Worm (Caenorhabditis elegans) whole organism, L1 larva: ENCODE measurements around the gene srw-7.

ENCODE experiments used
- C04F5.9 ChIP-seq: sonication (generic microtip); optimal IDR thresholded peaks from 2 replicates; lab custom pipeline; 2016; ENCODE audit warnings: missing genetic modification characterization, missing compliant biosample characterization
- C16A3.4 ChIP-seq: fragments of 150-350 bp; optimal IDR thresholded peaks from 2 replicates; lab custom pipeline; 2014; ENCODE audit warnings: missing biosample characterization, missing genetic modification characterization
- aha-1 ChIP-seq: fragments of 150-350 bp; optimal IDR thresholded peaks from 2 replicates; lab custom pipeline; 2014; ENCODE audit warnings: missing biosample characterization, missing genetic modification characterization
- ama-1 ChIP-seq: fragments of 150-350 bp; optimal IDR thresholded peaks from 2 replicates; lab custom pipeline; 2014
- blmp-1 ChIP-seq: fragments of 150-350 bp; optimal IDR thresholded peaks from 2 replicates; lab custom pipeline; 2014; ENCODE audit warnings: missing biosample characterization, missing genetic modification characterization
- ceh-63 ChIP-seq: fragments of 200-800 bp; sonication (Bioruptor generic); optimal IDR thresholded peaks from 2 replicates; lab custom pipeline; 2018; ENCODE audit warnings: mild to moderate bottlenecking, missing genetic modification characterization, missing compliant biosample characterization
- ceh-88 ChIP-seq: fragments of 200-800 bp; sonication (Bioruptor generic); IDR thresholded peaks from 2 replicates; pipeline ENCODE4 v1.3.6; 2022; ENCODE audit warnings: missing genetic modification characterization, missing compliant biosample characterization
- ces-1 ChIP-seq: fragments of 150-350 bp; optimal IDR thresholded peaks from 2 replicates; lab custom pipeline; 2014; ENCODE audit warnings: missing biosample characterization, missing genetic modification reagents, missing genetic modification characterization
- dpl-1 ChIP-seq, 3 experiments: fragments of 150-350 bp in 2 of 3; sonication (generic microtip) in 1 of 3; optimal IDR thresholded peaks; 2 replicates each; lab custom pipeline; 2014 to 2017; ENCODE audit warnings: missing biosample characterization in 3 of 3, missing genetic modification characterization in 3 of 3, missing genetic modification reagents in 3 of 3
- dsc-1 ChIP-seq: sonication (generic microtip); optimal IDR thresholded peaks from 2 replicates; lab custom pipeline; 2016; ENCODE audit warnings: mild to moderate bottlenecking, missing genetic modification characterization, missing compliant biosample characterization
- efl-1 ChIP-seq, 4 experiments: fragments of 150-350 bp; optimal IDR thresholded peaks in 3 of 4; peaks in 1 of 4; 1 replicate in 1 of 4; 2 replicates in 3 of 4; lab custom pipeline; 2014; ENCODE audit warnings: missing biosample characterization in 2 of 4, missing genetic modification characterization in 2 of 4, missing genetic modification reagents in 2 of 4
- efl-3 ChIP-seq: fragments of 200-800 bp; sonication (Bioruptor generic); optimal IDR thresholded peaks from 2 replicates; lab custom pipeline; 2018; ENCODE audit warnings: mild to moderate bottlenecking, missing genetic modification characterization, missing compliant biosample characterization
- egl-13 ChIP-seq: sonication (generic microtip); optimal IDR thresholded peaks from 2 replicates; lab custom pipeline; 2016; ENCODE audit warnings: missing genotype, missing genetic modification reagents, missing genetic modification characterization, missing compliant biosample characterization
- ets-5 ChIP-seq: fragments of 200-800 bp; sonication (Bioruptor generic); IDR thresholded peaks from 2 replicates; pipeline ENCODE4 v1.3.6; 2022; ENCODE audit warnings: missing genetic modification characterization, missing compliant biosample characterization
- fkh-8 ChIP-seq: sonication (generic microtip); optimal IDR thresholded peaks from 2 replicates; lab custom pipeline; 2016; ENCODE audit warnings: mild to moderate bottlenecking, missing genetic modification characterization, missing compliant biosample characterization
- fos-1 ChIP-seq: fragments of 150-350 bp; optimal IDR thresholded peaks from 2 replicates; lab custom pipeline; 2014; ENCODE audit warnings: missing biosample characterization, missing genetic modification characterization
- grh-1 ChIP-seq: fragments of 200-800 bp; sonication (Bioruptor generic); IDR thresholded peaks from 2 replicates; pipeline ENCODE4 v1.3.6; 2022; ENCODE audit warnings: missing genetic modification reagents, missing genetic modification characterization, missing compliant biosample characterization
- irx-1 ChIP-seq: sonication (generic microtip); optimal IDR thresholded peaks from 2 replicates; lab custom pipeline; 2016; ENCODE audit warnings: missing genetic modification characterization, missing compliant biosample characterization
- isw-1 ChIP-seq: fragments of 200-800 bp; sonication (Bioruptor generic); IDR thresholded peaks from 2 replicates; pipeline ENCODE4 v1.3.6; 2022; ENCODE audit warnings: missing genetic modification characterization, missing compliant biosample characterization
- jun-1 ChIP-seq: fragments of 150-350 bp; optimal IDR thresholded peaks from 2 replicates; lab custom pipeline; 2014; ENCODE audit warnings: missing biosample characterization, missing genetic modification reagents, missing genetic modification characterization
- lin-15B ChIP-seq: fragments of 150-350 bp; sonication (generic microtip); optimal IDR thresholded peaks from 3 replicates; lab custom pipeline; 2014; ENCODE audit warnings: missing biosample characterization, missing genetic modification characterization
- lin-35 ChIP-seq, 2 experiments: fragments of 150-350 bp; optimal IDR thresholded peaks; 2 replicates each; lab custom pipeline; 2014; ENCODE audit warnings: missing biosample characterization in 2 of 2, missing genetic modification characterization in 2 of 2, missing genetic modification reagents in 2 of 2
- lir-3 ChIP-seq: sonication (generic microtip); optimal IDR thresholded peaks from 2 replicates; lab custom pipeline; 2016; ENCODE audit warnings: mild to moderate bottlenecking, missing genetic modification characterization, moderate library complexity, missing compliant biosample characterization; ENCODE audit not compliant: poor library complexity
- lsy-2 ChIP-seq, 2 experiments: fragments of 150-350 bp; optimal IDR thresholded peaks; 2 replicates each; lab custom pipeline; 2014; ENCODE audit warnings: missing biosample characterization in 2 of 2, missing genetic modification characterization in 2 of 2
- nhr-11 ChIP-seq: fragments of 150-350 bp; optimal IDR thresholded peaks from 2 replicates; lab custom pipeline; 2014; ENCODE audit warnings: missing biosample characterization, missing genetic modification characterization
- nhr-19 ChIP-seq: fragments of 200-800 bp; sonication (Bioruptor generic); conservative IDR thresholded peaks from 2 replicates; pipeline ENCODE4 v1.3.6; 2022; ENCODE audit warnings: missing genetic modification characterization, missing compliant biosample characterization
- nhr-28 ChIP-seq: fragments of 150-350 bp; optimal IDR thresholded peaks from 2 replicates; lab custom pipeline; 2014; ENCODE audit warnings: missing biosample characterization, missing genetic modification characterization
- nhr-47 ChIP-seq: sonication (generic microtip); optimal IDR thresholded peaks from 2 replicates; lab custom pipeline; 2016; ENCODE audit warnings: mild to moderate bottlenecking, missing genetic modification characterization, moderate library complexity, missing compliant biosample characterization
- nhr-71 ChIP-seq: sonication (generic microtip); optimal IDR thresholded peaks from 2 replicates; lab custom pipeline; 2016; ENCODE audit warnings: mild to moderate bottlenecking, missing genetic modification characterization, moderate library complexity, missing compliant biosample characterization
- nhr-76 ChIP-seq: sonication (generic microtip); optimal IDR thresholded peaks from 2 replicates; lab custom pipeline; 2017; ENCODE audit warnings: missing biosample characterization, missing genetic modification characterization
- nhr-77 ChIP-seq: fragments of 150-350 bp; optimal IDR thresholded peaks from 2 replicates; lab custom pipeline; 2014; ENCODE audit warnings: missing biosample characterization, missing genetic modification characterization
- nhr-84 ChIP-seq: sonication (generic microtip); optimal IDR thresholded peaks from 2 replicates; lab custom pipeline; 2017; ENCODE audit warnings: missing biosample characterization, missing genetic modification characterization
- nhr-85 ChIP-seq: sonication (generic microtip); peaks from one replicate; lab custom pipeline; 2016; ENCODE audit warnings: missing genetic modification characterization, inconsistent platforms, missing compliant biosample characterization
- nhr-90 ChIP-seq: sonication (generic microtip); optimal IDR thresholded peaks from 2 replicates; lab custom pipeline; 2016; ENCODE audit warnings: mild to moderate bottlenecking, missing genetic modification characterization, missing compliant biosample characterization; ENCODE audit not compliant: poor library complexity
- pag-3 ChIP-seq: sonication (generic microtip); optimal IDR thresholded peaks from 2 replicates; lab custom pipeline; 2017; ENCODE audit warnings: missing genetic modification characterization, mild to moderate bottlenecking, missing compliant biosample characterization, antibody characterized with exemption, borderline replicate concordance; ENCODE audit not compliant: insufficient read depth
- pax-3 ChIP-seq: fragments of 200-800 bp; sonication (Bioruptor generic); optimal IDR thresholded peaks from 2 replicates; lab custom pipeline; 2018; ENCODE audit warnings: mild to moderate bottlenecking, missing genetic modification characterization, moderate library complexity, missing compliant biosample characterization
- pqm-1 ChIP-seq: sonication (generic microtip); optimal IDR thresholded peaks from 3 replicates; lab custom pipeline; 2017; ENCODE audit warnings: missing biosample characterization, missing genetic modification characterization
- skn-1 ChIP-seq: fragments of 150-350 bp; optimal IDR thresholded peaks from 2 replicates; lab custom pipeline; 2014; ENCODE audit warnings: missing biosample characterization, missing genetic modification characterization
- snpc-4 ChIP-seq: fragments of 150-350 bp; optimal IDR thresholded peaks from 2 replicates; lab custom pipeline; 2014; ENCODE audit warnings: missing biosample characterization, missing genetic modification characterization
- sptf-1 ChIP-seq: fragments of 150-350 bp; optimal IDR thresholded peaks from 2 replicates; lab custom pipeline; 2014; ENCODE audit warnings: missing biosample characterization, missing genetic modification characterization
- swsn-7 ChIP-seq: sonication (generic microtip); optimal IDR thresholded peaks from 2 replicates; lab custom pipeline; 2016; ENCODE audit warnings: missing genetic modification characterization, missing compliant biosample characterization
- tbx-2 ChIP-seq: sonication (generic microtip); optimal IDR thresholded peaks from 2 replicates; lab custom pipeline; 2016; ENCODE audit warnings: missing genetic modification characterization, missing compliant biosample characterization
- tlp-1 ChIP-seq: fragments of 150-350 bp; optimal IDR thresholded peaks from 2 replicates; lab custom pipeline; 2014; ENCODE audit warnings: missing biosample characterization, missing genetic modification characterization
- unc-130 ChIP-seq: fragments of 150-350 bp; optimal IDR thresholded peaks from 2 replicates; lab custom pipeline; 2017; ENCODE audit warnings: missing biosample characterization, missing genetic modification characterization, inconsistent platforms
- unc-30 ChIP-seq: sonication (generic microtip); optimal IDR thresholded peaks from 2 replicates; lab custom pipeline; 2017; ENCODE audit warnings: missing biosample characterization, missing genetic modification characterization
- unc-86 ChIP-seq: sonication (generic microtip); optimal IDR thresholded peaks from 2 replicates; lab custom pipeline; 2016; ENCODE audit warnings: missing genetic modification characterization, missing compliant biosample characterization
- vab-15 ChIP-seq: sonication (generic microtip); optimal IDR thresholded peaks from 2 replicates; lab custom pipeline; 2017; ENCODE audit warnings: missing genotype, mild to moderate bottlenecking, missing genetic modification characterization, missing compliant biosample characterization
- xbp-1 ChIP-seq: sonication (generic microtip); optimal IDR thresholded peaks from 2 replicates; lab custom pipeline; 2016; ENCODE audit warnings: missing genetic modification characterization, missing compliant biosample characterization
- zip-4 ChIP-seq: fragments of 200-800 bp; sonication (Bioruptor generic); optimal IDR thresholded peaks from 2 replicates; lab custom pipeline; 2018; ENCODE audit warnings: mild to moderate bottlenecking, missing genetic modification characterization, moderate library complexity, missing compliant biosample characterization

srw-7 gene

DNA sequence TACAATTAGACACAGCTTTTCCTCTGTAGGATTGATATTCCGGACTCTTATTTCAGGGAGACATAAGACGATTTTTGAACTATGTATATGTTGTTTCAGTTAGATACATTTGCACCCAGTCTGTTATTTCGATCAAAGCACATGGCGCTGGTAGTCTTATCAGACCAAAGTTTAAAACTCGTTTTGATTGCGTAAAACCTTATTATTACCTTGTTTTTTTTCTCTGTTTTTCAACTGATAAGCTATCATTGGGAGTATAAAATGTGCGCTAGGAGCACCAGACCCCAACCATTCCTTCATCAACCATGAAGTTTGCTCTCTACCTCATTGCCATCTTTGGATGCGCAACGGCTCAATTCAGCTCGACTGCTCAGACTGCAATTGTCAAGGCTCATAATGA lies 6.2 kb downstream of the srw-7 start, which contains the start of gene scl-12:
Gene scl-12 (plus strand): TSS at position 301 of the 400 bp plus-strand sequence.
- no peak for TF ChIP-seq nhr-77 (tag; lab: Kevin White, UChicago)
- TF ChIP-seq nhr-28: no peak
- TF ChIP-seq vab-15 (tag; lab: Kevin White, UChicago): no peak
- no peak for TF ChIP-seq aha-1 (tag; lab: Kevin White, UChicago)
- no peak for TF ChIP-seq efl-1 (optimal IDR thresholded peaks at IDR 0.05; lab: Kevin White, UChicago)
- peak in 1 of 2 experiments; percentile 80 for TF ChIP-seq efl-1 (GFP tag; optimal IDR thresholded peaks at IDR 0.05 in 1 of 2; lab: Kevin White, UChicago)

DNA sequence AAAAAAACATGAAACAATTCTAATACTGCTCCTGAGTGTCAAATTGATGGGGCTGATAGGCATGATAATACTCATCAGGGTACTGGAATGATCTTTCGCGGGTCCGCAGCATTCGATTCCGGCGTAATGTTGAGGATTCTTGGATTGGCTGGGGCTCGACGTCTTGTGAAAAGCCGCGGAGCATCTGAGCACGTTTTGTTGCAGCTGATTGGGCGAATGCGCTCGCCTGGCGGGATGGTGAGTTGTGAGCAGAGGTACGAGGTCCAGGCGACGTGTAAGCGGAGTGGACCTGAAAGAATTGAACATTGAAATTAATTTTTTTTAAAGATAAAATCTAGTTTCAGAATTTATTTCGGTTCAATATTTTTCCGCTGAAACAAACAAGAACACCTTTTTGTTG lies 7.9 kb downstream of the srw-7 start:
- TF ChIP-seq efl-1 (optimal IDR thresholded peaks at IDR 0.05; lab: Kevin White, UChicago): no peak
- TF ChIP-seq efl-1 (GFP tag; optimal IDR thresholded peaks at IDR 0.05 in 1 of 2; lab: Kevin White, UChicago): peak in 1 of 2 experiments; percentile 37
- no peak for TF ChIP-seq isw-1 (GFP tag; lab: Robert Waterston, UW)

DNA sequence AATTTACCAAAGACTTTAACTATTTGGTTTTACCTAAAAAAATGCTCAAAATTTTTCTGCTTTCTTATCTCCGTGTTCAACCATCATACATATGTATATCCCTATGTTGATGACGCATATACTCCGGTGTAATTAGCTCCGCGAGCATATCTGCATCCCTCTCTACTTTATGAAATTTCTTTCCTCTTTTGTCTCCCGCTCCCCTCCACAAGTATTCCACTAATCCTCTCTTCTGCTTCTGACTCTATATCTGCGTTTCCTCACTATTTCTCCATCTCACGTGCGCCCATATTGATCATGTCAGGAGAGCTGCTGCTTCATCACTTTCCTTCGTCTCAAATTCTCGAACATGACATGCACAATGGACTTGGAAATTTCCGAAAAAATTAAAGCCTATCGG lies 8.9 kb downstream of the srw-7 start, which contains the start of gene H10D18.1:
Gene H10D18.1 (plus strand): TSS at position 277 of the 400 bp plus-strand sequence.
- no peak for TF ChIP-seq nhr-11 (tag; lab: Kevin White, UChicago)
- TF ChIP-seq dsc-1 (tag; lab: Kevin White, UChicago): peak; percentile 77
- no peak for TF ChIP-seq skn-1 (tag; lab: Kevin White, UChicago)
- no peak for TF ChIP-seq nhr-76 (tag; lab: Kevin White, UChicago)
- peak; percentile 51 for TF ChIP-seq nhr-71 (tag; lab: Kevin White, UChicago)
- TF ChIP-seq efl-3 (GFP tag; lab: Kevin White, UChicago): no peak
- no peak for TF ChIP-seq ets-5 (GFP tag; lab: Robert Waterston, UW)
- TF ChIP-seq C16A3.4 (tag; lab: Kevin White, UChicago): no peak
- TF ChIP-seq unc-86 (tag; lab: Kevin White, UChicago): peak; percentile 20
- TF ChIP-seq unc-30 (tag; lab: Kevin White, UChicago): no peak
- no peak for TF ChIP-seq pqm-1 (tag; lab: Kevin White, UChicago)
- no peak for TF ChIP-seq nhr-84
- TF ChIP-seq ama-1: no peak
- TF ChIP-seq pag-3 (tag; lab: Kevin White, UChicago): no peak
- TF ChIP-seq swsn-7 (tag; lab: Kevin White, UChicago): peak; percentile 7
- no peak for TF ChIP-seq jun-1 (tag; lab: Kevin White, UChicago)
- peak; percentile 5 for TF ChIP-seq fos-1 (tag; lab: Kevin White, UChicago)
- TF ChIP-seq lin-15B (tag; lab: Kevin White, UChicago): no peak
- no peak for TF ChIP-seq lir-3 (tag; lab: Kevin White, UChicago)
- peak; percentile 48 for TF ChIP-seq nhr-47 (tag; lab: Kevin White, UChicago)
- no peak for TF ChIP-seq nhr-19 (GFP tag; lab: Robert Waterston, UW)
- peak; percentile 43 for TF ChIP-seq pax-3 (tag; lab: Kevin White, UChicago)
- no peak for TF ChIP-seq nhr-28
- no peak for TF ChIP-seq tbx-2 (tag; lab: Kevin White, UChicago)
- no peak for TF ChIP-seq grh-1 (GFP tag; lab: Robert Waterston, UW)
- TF ChIP-seq irx-1: no peak
- TF ChIP-seq dpl-1 (GFP tag; optimal IDR thresholded peaks at IDR 0.05; lab: Kevin White, UChicago): no peak
- TF ChIP-seq fkh-8 (tag; lab: Kevin White, UChicago): peak; percentile 83
- TF ChIP-seq aha-1 (tag; lab: Kevin White, UChicago): no peak
- no peak for TF ChIP-seq lsy-2 (tag; optimal IDR thresholded peaks at IDR 0.05; lab: Kevin White, UChicago)
- no peak for TF ChIP-seq zip-4 (GFP tag; lab: Kevin White, UChicago)
- no peak for TF ChIP-seq nhr-85 (tag; lab: Kevin White, UChicago)
- TF ChIP-seq ceh-63 (GFP tag; lab: Kevin White, UChicago): no peak
- TF ChIP-seq xbp-1 (tag; lab: Kevin White, UChicago): no peak
- no peak for TF ChIP-seq blmp-1
- no peak for TF ChIP-seq nhr-77 (tag; lab: Kevin White, UChicago)
- TF ChIP-seq ces-1 (GFP tag; lab: Kevin White, UChicago): no peak
- TF ChIP-seq egl-13 (tag; lab: Kevin White, UChicago): peak; percentile 43
- TF ChIP-seq tlp-1 (tag; lab: Kevin White, UChicago): no peak
- no peak for TF ChIP-seq sptf-1
- no peak for TF ChIP-seq C04F5.9
- no peak for TF ChIP-seq ceh-88 (GFP tag; lab: Robert Waterston, UW)
- no peak for TF ChIP-seq snpc-4 (tag; lab: Kevin White, UChicago)
- no peak for TF ChIP-seq nhr-90
- no peak for TF ChIP-seq unc-130 (tag; lab: Kevin White, UChicago)
- TF ChIP-seq isw-1 (GFP tag; lab: Robert Waterston, UW): no peak
- TF ChIP-seq lin-35 (GFP tag; optimal IDR thresholded peaks at IDR 0.05; lab: Kevin White, UChicago): no peak
